Worm (Caenorhabditis elegans): ENCODE results near the gene mesp-1.

The mesp-1 gene

DNA sequence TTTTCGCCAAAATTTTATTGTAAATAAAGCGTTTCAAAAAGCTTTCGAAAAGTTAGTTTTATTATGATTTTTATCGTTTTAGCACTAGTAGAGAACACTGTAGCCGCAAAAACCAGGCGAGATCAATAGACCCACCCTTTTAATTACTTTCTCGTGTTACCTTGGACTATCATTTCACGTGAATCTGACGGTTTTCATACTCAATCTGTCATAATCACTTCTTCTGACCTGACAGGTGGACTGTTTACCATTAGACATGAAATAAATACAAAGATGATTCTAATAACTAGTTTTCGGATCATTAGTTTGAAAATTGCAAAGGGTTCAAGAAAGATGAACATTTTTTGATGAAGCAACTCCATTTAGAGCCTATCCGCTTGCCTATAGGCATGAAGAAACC is 36.0 kb upstream of the mesp-1 start (continued):
- TF ChIP-seq lin-13 (GFP tag; optimal IDR thresholded peaks at IDR 0.05) (no peak), ceh-16 (tag; optimal IDR thresholded peaks at IDR 0.05) (no peak), sem-4 (tag; optimal IDR thresholded peaks at IDR 0.05) (no peak), F13H6.1 (tag; optimal IDR thresholded peaks at IDR 0.05) (no peak), ztf-1 (GFP tag; conservative IDR thresholded peaks at IDR 0.05) (no peak), sma-3 (GFP tag; optimal IDR thresholded peaks at IDR 0.05) (peak; percentile 44), lsy-2 (tag; optimal IDR thresholded peaks at IDR 0.05) (no peak)

DNA sequence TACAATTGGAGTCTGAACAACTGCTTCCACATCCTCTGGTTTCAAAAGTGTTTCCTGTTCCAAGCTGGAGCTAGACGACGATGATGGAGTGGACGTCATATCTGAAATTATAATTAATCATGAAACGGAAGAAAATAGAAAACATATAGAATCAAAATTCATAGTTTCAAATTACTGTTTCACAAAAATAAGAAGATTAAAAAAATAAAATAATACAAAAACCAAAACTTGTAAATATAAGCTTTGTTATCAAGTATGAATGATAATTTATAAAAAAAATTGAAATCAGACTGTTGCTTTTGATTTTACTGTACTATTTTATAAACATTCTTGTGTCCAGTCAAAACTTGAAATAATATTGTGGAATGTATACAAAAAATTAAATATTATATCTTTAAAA is 35.4 kb upstream of the mesp-1 start, which contains the start of gene str-176:
str-176 (minus strand) TSS at position 101 of the 400 bp plus-strand sequence.
- TF ChIP-seq mab-5 (tag; optimal IDR thresholded peaks at IDR 0.05): no peak

DNA sequence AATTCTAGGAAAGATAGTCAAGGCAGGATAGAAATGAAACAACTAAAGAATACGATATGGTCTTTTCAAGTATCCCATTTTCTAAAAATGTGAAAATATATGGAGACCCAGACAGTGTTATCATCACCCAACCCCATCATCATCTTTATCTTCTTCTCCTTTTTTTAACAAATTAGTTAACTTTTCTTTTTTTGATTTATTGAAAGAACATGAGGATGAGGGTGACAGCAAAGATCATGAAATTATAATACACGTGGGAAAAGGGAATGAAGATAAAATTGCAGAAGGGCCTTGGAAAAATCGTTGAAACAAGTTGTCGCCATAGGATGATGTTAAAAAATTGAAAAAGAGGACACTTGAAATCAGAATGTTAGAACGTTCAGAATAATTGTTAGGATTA is 34.9 kb upstream of the mesp-1 start:
- no peak for TF ChIP-seq unc-55 (GFP tag; optimal IDR thresholded peaks at IDR 0.05)
- peak; percentile 62 for TF ChIP-seq nhr-25 (tag; optimal IDR thresholded peaks at IDR 0.05)
- TF ChIP-seq blmp-1 (tag; optimal IDR thresholded peaks at IDR 0.05; ENCODE audit: insufficient read depth): peak; percentile 39
- no peak for TF ChIP-seq fos-1 (tag; optimal IDR thresholded peaks at IDR 0.05)
- no peak for TF ChIP-seq lin-13 (GFP tag; optimal IDR thresholded peaks at IDR 0.05)
- no peak for TF ChIP-seq nhr-23 (tag; optimal IDR thresholded peaks at IDR 0.05)
- no peak for TF ChIP-seq Y55F3AM.14 (GFP tag; optimal IDR thresholded peaks at IDR 0.05)
- peak; percentile 20 for TF ChIP-seq crh-2 (tag; optimal IDR thresholded peaks at IDR 0.05)
- no peak for TF ChIP-seq unc-62 (GFP tag; optimal IDR thresholded peaks at IDR 0.05)
- no peak for TF ChIP-seq ceh-82 (tag; optimal IDR thresholded peaks at IDR 0.05)
- TF ChIP-seq R02D3.7 (tag; optimal IDR thresholded peaks at IDR 0.05): no peak
- TF ChIP-seq ztf-4 (tag; optimal IDR thresholded peaks at IDR 0.05): no peak
- no peak for TF ChIP-seq nhr-21 (tag; optimal IDR thresholded peaks at IDR 0.05)
- TF ChIP-seq alr-1 (tag; optimal IDR thresholded peaks at IDR 0.05): no peak
- TF ChIP-seq nhr-6 (tag; optimal IDR thresholded peaks at IDR 0.05): no peak
- TF ChIP-seq dmd-4 (tag; optimal IDR thresholded peaks at IDR 0.05): no peak
- TF ChIP-seq sma-9 (GFP tag; optimal IDR thresholded peaks at IDR 0.05): peak; percentile 28
- TF ChIP-seq sma-9 (tag; optimal IDR thresholded peaks at IDR 0.05): no peak
- TF ChIP-seq nhr-11 (tag; optimal IDR thresholded peaks at IDR 0.05): no peak
- no peak for TF ChIP-seq lin-11 (tag; optimal IDR thresholded peaks at IDR 0.05)
- no peak for TF ChIP-seq aly-2 (tag; optimal IDR thresholded peaks at IDR 0.05)
- no peak for TF ChIP-seq F13H6.1 (tag; optimal IDR thresholded peaks at IDR 0.05)
- TF ChIP-seq nhr-12 (tag; optimal IDR thresholded peaks at IDR 0.05): no peak
- no peak for TF ChIP-seq mbf-1 (tag; optimal IDR thresholded peaks at IDR 0.05)
- no peak for TF ChIP-seq egl-27 (tag; optimal IDR thresholded peaks at IDR 0.05)
- TF ChIP-seq lsy-2 (tag; optimal IDR thresholded peaks at IDR 0.05): no peak
- no peak for TF ChIP-seq nhr-10 (tag; optimal IDR thresholded peaks at IDR 0.05)
- TF ChIP-seq skn-1 (tag; optimal IDR thresholded peaks at IDR 0.05): no peak
- TF ChIP-seq mdl-1 (tag; optimal IDR thresholded peaks at IDR 0.05): peak in 1 of 2 experiments; percentile 6
- TF ChIP-seq ztf-11 (tag; optimal IDR thresholded peaks at IDR 0.05): no peak
- no peak for TF ChIP-seq elt-1 (tag; optimal IDR thresholded peaks at IDR 0.05)

DNA sequence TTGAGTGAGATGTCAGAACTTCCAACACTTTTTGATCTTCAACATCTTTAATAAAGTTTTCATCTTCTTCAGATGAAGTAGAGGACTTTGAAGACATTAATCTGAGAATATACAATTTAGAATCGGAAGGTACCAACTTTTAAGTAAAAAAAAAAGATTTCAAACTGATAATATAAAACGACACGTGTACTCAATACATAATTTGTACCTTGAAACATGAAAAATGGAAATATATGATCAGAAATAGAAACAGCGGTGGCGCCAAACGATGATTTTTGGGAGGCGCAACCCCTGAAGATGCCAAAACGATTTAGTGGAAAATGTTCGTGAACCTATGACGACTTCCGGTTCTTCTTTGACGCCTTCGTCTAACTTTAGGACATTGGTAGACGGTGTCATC is 26.6 kb upstream of the mesp-1 start, which contains the start of gene oat-1:
oat-1 (minus strand) TSS at position 101 of the 400 bp plus-strand sequence.
- TF ChIP-seq dmd-4 (tag; optimal IDR thresholded peaks at IDR 0.05) (no peak), sem-4 (tag; optimal IDR thresholded peaks at IDR 0.05) (no peak), lin-39 (tag; optimal IDR thresholded peaks at IDR 0.05) (no peak), nhr-23 (tag; optimal IDR thresholded peaks at IDR 0.05) (no peak), sma-3 (GFP tag; optimal IDR thresholded peaks at IDR 0.05) (no peak), nhr-11 (tag; optimal IDR thresholded peaks at IDR 0.05) (no peak), nhr-25 (tag; optimal IDR thresholded peaks at IDR 0.05) (no peak), lin-13 (GFP tag; optimal IDR thresholded peaks at IDR 0.05) (no peak), nhr-129 (tag; optimal IDR thresholded peaks at IDR 0.05) (no peak), ceh-82 (tag; optimal IDR thresholded peaks at IDR 0.05) (no peak), skn-1 (tag; optimal IDR thresholded peaks at IDR 0.05) (no peak), ztf-1 (GFP tag; conservative IDR thresholded peaks at IDR 0.05) (no peak), unc-39 (tag; optimal IDR thresholded peaks at IDR 0.05) (no peak), snpc-4 (tag; optimal IDR thresholded peaks at IDR 0.05) (no peak), mab-5 (tag; optimal IDR thresholded peaks at IDR 0.05) (no peak)
